Fruit fly (Drosophila melanogaster) whole organism, embryonic: ENCODE results near the gene wrm2.

ENCODE experiments used
- CG12155 ChIP-seq: fragments of 200-800 bp; sonication (Bioruptor generic); optimal IDR thresholded peaks from 3 replicates; lab custom pipeline; 2016; ENCODE audit warnings: missing biosample characterization, missing genetic modification characterization
- Hr51 ChIP-seq, 2 experiments: fragments of 200-800 bp; sonication (Bioruptor generic); optimal IDR thresholded peaks; 2 replicates in 1 of 2; 3 replicates in 1 of 2; lab custom pipeline; 2016 to 2018; ENCODE audit warnings: missing biosample characterization in 2 of 2, missing genetic modification characterization in 2 of 2, mild to moderate bottlenecking in 1 of 2, moderate library complexity in 1 of 2
- TFAM ChIP-seq: fragments of 200-800 bp; sonication (Bioruptor generic); optimal IDR thresholded peaks from 2 replicates; lab custom pipeline; 2017; ENCODE audit warnings: missing biosample characterization, missing genetic modification characterization, inconsistent platforms
- amos ChIP-seq: fragments of 200-800 bp; sonication (Bioruptor generic); IDR thresholded peaks from 2 replicates; pipeline ENCODE4 v1.3.6; 2022; ENCODE audit warnings: missing biosample characterization, missing genetic modification characterization; ENCODE audit not compliant: partially characterized antibody

DNA sequence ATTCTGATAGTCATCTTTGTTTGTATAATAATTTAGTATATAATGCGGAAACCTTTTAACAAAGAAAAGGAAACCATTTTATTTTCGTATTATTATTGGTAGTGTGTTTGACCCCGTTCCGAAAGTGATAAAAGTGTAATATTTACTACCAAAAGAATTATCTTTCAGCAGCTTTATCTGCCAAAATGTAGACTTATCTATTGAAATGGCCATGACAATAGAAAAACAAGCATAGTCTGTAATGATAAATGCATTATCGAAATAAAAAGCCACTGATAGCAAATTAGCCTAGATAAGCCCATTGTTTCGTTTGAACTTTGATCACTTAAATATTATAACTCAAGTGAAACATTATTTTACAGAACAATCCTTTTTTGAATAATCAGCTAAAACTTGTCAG, 41.1 kb upstream of the wrm2 start:
- TF ChIP-seq amos (GFP tag; lab: Robert Waterston, UW) (no peak), CG12155 (GFP tag; lab: Kevin White, UChicago) (no peak), TFAM (GFP tag; lab: Kevin White, UChicago) (no peak), Hr51 (GFP tag; optimal IDR thresholded peaks at IDR 0.05; lab: Kevin White, UChicago) (no peak)
